Worm (Caenorhabditis elegans): ENCODE data around the gene tsp-17.

tsp-17 gene

ce11 chrX:3683060-3683459, 2.1 kb downstream of the tsp-17 start:
- TF ChIP-seq M03D4.4 (tag; optimal IDR thresholded peaks at IDR 0.05) (no peak), nhr-237 (tag; optimal IDR thresholded peaks at IDR 0.05) (no peak), snpc-4 (tag; optimal IDR thresholded peaks at IDR 0.05) (no peak), unc-62 (GFP tag; optimal IDR thresholded peaks at IDR 0.05) (peak; percentile 71), unc-120 (tag; optimal IDR thresholded peaks at IDR 0.05; ENCODE audit: poor library complexity, severe bottlenecking) (peak; percentile 18), hlh-1 (tag; optimal IDR thresholded peaks at IDR 0.05) (peak; percentile 61)

- no peak for TF ChIP-seq ces-1 (GFP tag; optimal IDR thresholded peaks at IDR 0.05)
Observed at ce11 chrX:3686420-3686819, 5.5 kb downstream of the tsp-17 start.

- TF ChIP-seq mls-2 (tag; optimal IDR thresholded peaks at IDR 0.05) (no peak), nhr-76 (tag; optimal IDR thresholded peaks at IDR 0.05) (no peak), hlh-1 (tag; optimal IDR thresholded peaks at IDR 0.05) (peak; percentile 100), unc-120 (tag; optimal IDR thresholded peaks at IDR 0.05; ENCODE audit: poor library complexity, severe bottlenecking) (peak; percentile 92), elt-3 (tag; optimal IDR thresholded peaks at IDR 0.05) (no peak), nhr-28 (tag; optimal IDR thresholded peaks at IDR 0.05) (no peak), blmp-1 (tag; optimal IDR thresholded peaks at IDR 0.05) (no peak), ztf-11 (tag; optimal IDR thresholded peaks at IDR 0.05) (no peak), ceh-43 (GFP tag; optimal IDR thresholded peaks at IDR 0.05) (no peak), unc-62 (GFP tag; optimal IDR thresholded peaks at IDR 0.05) (peak; percentile 96), ces-1 (GFP tag; optimal IDR thresholded peaks at IDR 0.05) (no peak), tbx-8 (GFP tag; optimal IDR thresholded peaks at IDR 0.05) (no peak), elt-1 (tag; optimal IDR thresholded peaks at IDR 0.05; ENCODE audit: borderline replicate concordance, insufficient read depth) (no peak), drap-1 (GFP tag; optimal IDR thresholded peaks at IDR 0.05) (no peak), sptf-1 (tag; optimal IDR thresholded peaks at IDR 0.05) (no peak), lin-13 (tag; optimal IDR thresholded peaks at IDR 0.05) (no peak), lin-32 (GFP tag; optimal IDR thresholded peaks at IDR 0.05) (no peak), sem-2 (GFP tag; optimal IDR thresholded peaks at IDR 0.05) (no peak), bed-3 (GFP tag; optimal IDR thresholded peaks at IDR 0.05) (no peak), nhr-2 (tag; optimal IDR thresholded peaks at IDR 0.05) (no peak), mab-5 (tag; optimal IDR thresholded peaks at IDR 0.05) (peak; percentile 50), pha-4 (tag; optimal IDR thresholded peaks at IDR 0.05) (no peak), M03D4.4 (tag; optimal IDR thresholded peaks at IDR 0.05) (no peak), ham-2 (GFP tag; optimal IDR thresholded peaks at IDR 0.05) (no peak), lsy-2 (tag; optimal IDR thresholded peaks at IDR 0.05) (no peak), snpc-4 (tag; optimal IDR thresholded peaks at IDR 0.05) (no peak)
Observed at ce11 chrX:3689155-3689719, 8.3 kb downstream of the tsp-17 start, which contains the start of gene tag-278. TSS of gene tag-278 (minus strand) at chrX:3689205.

ce11 chrX:3689802-3690201, 8.8 kb downstream of the tsp-17 start:
- TF ChIP-seq ceh-83 (GFP tag; optimal IDR thresholded peaks at IDR 0.05) (no peak), ceh-43 (GFP tag; optimal IDR thresholded peaks at IDR 0.05) (no peak), nhr-12 (tag; optimal IDR thresholded peaks at IDR 0.05) (no peak), hlh-1 (tag; optimal IDR thresholded peaks at IDR 0.05) (no peak), nhr-237 (tag; optimal IDR thresholded peaks at IDR 0.05) (no peak), bed-3 (GFP tag; optimal IDR thresholded peaks at IDR 0.05) (no peak), nhr-2 (tag; optimal IDR thresholded peaks at IDR 0.05) (no peak), tbx-8 (GFP tag; optimal IDR thresholded peaks at IDR 0.05) (no peak), cnd-1 (tag; optimal IDR thresholded peaks at IDR 0.05) (no peak), elt-1 (tag; optimal IDR thresholded peaks at IDR 0.05; ENCODE audit: borderline replicate concordance, insufficient read depth) (no peak), unc-62 (GFP tag; optimal IDR thresholded peaks at IDR 0.05) (no peak), M03D4.4 (tag; optimal IDR thresholded peaks at IDR 0.05) (no peak), mab-5 (tag; optimal IDR thresholded peaks at IDR 0.05) (no peak)

- no peak for TF ChIP-seq bed-3 (GFP tag; optimal IDR thresholded peaks at IDR 0.05)
- no peak for TF ChIP-seq M03D4.4 (tag; optimal IDR thresholded peaks at IDR 0.05)
- TF ChIP-seq ham-2 (GFP tag; optimal IDR thresholded peaks at IDR 0.05): no peak
- TF ChIP-seq ces-1 (GFP tag; optimal IDR thresholded peaks at IDR 0.05): no peak
- TF ChIP-seq nhr-2 (tag; optimal IDR thresholded peaks at IDR 0.05): no peak
- no peak for TF ChIP-seq ceh-39 (tag; optimal IDR thresholded peaks at IDR 0.05)
- TF ChIP-seq nhr-76 (tag; optimal IDR thresholded peaks at IDR 0.05): no peak
- no peak for TF ChIP-seq lin-32 (GFP tag; optimal IDR thresholded peaks at IDR 0.05)
- no peak for TF ChIP-seq tbx-8 (GFP tag; optimal IDR thresholded peaks at IDR 0.05)
- TF ChIP-seq zip-8 (tag; optimal IDR thresholded peaks at IDR 0.05): no peak
- TF ChIP-seq sptf-1 (tag; optimal IDR thresholded peaks at IDR 0.05): no peak
- no peak for TF ChIP-seq mls-2 (tag; optimal IDR thresholded peaks at IDR 0.05)
- no peak for TF ChIP-seq blmp-1 (tag; optimal IDR thresholded peaks at IDR 0.05)
Observed at ce11 chrX:3693138-3693537, 12.2 kb downstream of the tsp-17 start, which contains the start of gene C02F12.8. TSS of gene C02F12.8 (minus strand) at chrX:3693238.

Data from whole organism, mixed stage, embryonic.